Worm (Caenorhabditis elegans) whole organism, L4/young adult: ENCODE results near the gene C45G9.9.

Experiments used
- W03F9.2 ChIP-seq: fragments of 150-350 bp; optimal IDR thresholded peaks from 2 replicates; lab custom pipeline; 2014; ENCODE audit warnings: missing biosample characterization, missing genetic modification characterization
- dao-5 ChIP-seq: sonication (generic microtip); optimal IDR thresholded peaks from 2 replicates; lab custom pipeline; 2016; ENCODE audit warnings: missing genotype, missing genetic modification characterization, moderate library complexity, missing compliant biosample characterization
- him-1 ChIP-seq: sonication (generic microtip); optimal IDR thresholded peaks from 2 replicates; lab custom pipeline; 2016; ENCODE audit warnings: missing genotype, missing genetic modification reagents, missing genetic modification characterization, missing compliant biosample characterization

ce11 chrIII:5025136-5025629 is 30.4 kb downstream of the C45G9.9 start:
- no peak for TF ChIP-seq dao-5 (tag; lab: Kevin White, UChicago)
- TF ChIP-seq him-1 (tag; lab: Kevin White, UChicago): no peak
- TF ChIP-seq W03F9.2: no peak
